Worm (Caenorhabditis elegans) whole organism, midembryonic: ENCODE results near the gene dph-5.

Experiments
- T22C8.4 ChIP-seq: fragments of 200-800 bp; sonication (Bioruptor generic); IDR thresholded peaks from 2 replicates; pipeline ENCODE4 v1.3.6; 2022; ENCODE audit warnings: missing genetic modification characterization, missing compliant biosample characterization
- flt-1 ChIP-seq: fragments of 200-800 bp; sonication (Bioruptor generic); IDR thresholded peaks from 2 replicates; pipeline ENCODE4 v1.3.6; 2022; ENCODE audit warnings: missing genetic modification characterization, missing compliant biosample characterization
- ref-1 ChIP-seq: fragments of 200-800 bp; sonication (Bioruptor generic); conservative IDR thresholded peaks from 2 replicates; pipeline ENCODE4 v1.3.6; 2022; ENCODE audit warnings: missing genetic modification reagents, missing genetic modification characterization, missing compliant biosample characterization
- ztf-23 ChIP-seq: fragments of 200-800 bp; sonication (Bioruptor generic); IDR thresholded peaks from 2 replicates; pipeline ENCODE4 v1.3.6; 2022; ENCODE audit warnings: missing genetic modification reagents, missing genetic modification characterization, missing compliant biosample characterization

- TF ChIP-seq flt-1 (no peak), T22C8.4 (GFP tag; lab: Robert Waterston, UW) (no peak), ref-1 (no peak), ztf-23 (GFP tag; lab: Robert Waterston, UW) (no peak)
These were observed 13.3 kb upstream of the dph-5 start for ce11 chrII:11336640-11337241.
